Worm (Caenorhabditis elegans): Measurements from ENCODE around the gene fbxa-74.

ce11 chrIII:1718800-1719199, 20.0 kb upstream of the fbxa-74 start:
- TF ChIP-seq ama-1 (optimal IDR thresholded peaks at IDR 0.05) = no peak
- TF ChIP-seq tbx-37 (GFP tag; conservative IDR thresholded peaks at IDR 0.05) = no peak
- TF ChIP-seq F13C5.2 (tag; optimal IDR thresholded peaks at IDR 0.05) = no peak
- TF ChIP-seq pes-1 (GFP tag; IDR thresholded peaks at IDR 0.05) = no peak
- TF ChIP-seq flt-1 (GFP tag; IDR thresholded peaks at IDR 0.05) = no peak
- TF ChIP-seq hmg-4 (GFP tag; optimal IDR thresholded peaks at IDR 0.05) = no peak
- no peak for TF ChIP-seq tra-4 (tag; optimal IDR thresholded peaks at IDR 0.05)
- no peak for TF ChIP-seq tbx-11 (GFP tag; IDR thresholded peaks at IDR 0.05)
- no peak for TF ChIP-seq ets-7 (tag; optimal IDR thresholded peaks at IDR 0.05)
- TF ChIP-seq B0310.2 (tag; optimal IDR thresholded peaks at IDR 0.05) = no peak
- TF ChIP-seq ceh-13 (GFP tag; optimal IDR thresholded peaks at IDR 0.05) = no peak
- no peak for TF ChIP-seq hnd-1 (tag; optimal IDR thresholded peaks at IDR 0.05)

All from whole organism, early embryonic.